Fruit fly (Drosophila melanogaster) whole organism, embryonic: ENCODE measurements around the gene CG42489.

Source experiments
- Aef1 ChIP-seq: fragments of 200-800 bp; sonication (Bioruptor generic); IDR thresholded peaks from 3 replicates; pipeline ENCODE4 v1.3.6; 2022; ENCODE audit warnings: missing biosample characterization, missing genetic modification characterization
- Atf-2 ChIP-seq: fragments of 200-800 bp; sonication (Bioruptor generic); optimal IDR thresholded peaks from 2 replicates; lab custom pipeline; 2016; ENCODE audit warnings: missing biosample characterization, missing genetic modification characterization
- Atf6 ChIP-seq: fragments of 200-800 bp; sonication (Bioruptor generic); IDR thresholded peaks from 2 replicates; pipeline ENCODE4 v1.3.6; 2022; ENCODE audit warnings: missing biosample characterization, missing genetic modification characterization
- B-H1 ChIP-seq: fragments of 200-800 bp; sonication (Bioruptor generic); IDR thresholded peaks from 3 replicates; pipeline ENCODE4 v1.3.6; 2022; ENCODE audit warnings: missing biosample characterization, missing genetic modification characterization
- CG10147 ChIP-seq: fragments of 200-800 bp; sonication (Bioruptor generic); optimal IDR thresholded peaks from 2 replicates; lab custom pipeline; 2019; ENCODE audit warnings: missing biosample characterization, mild to moderate bottlenecking, missing genetic modification characterization, moderate library complexity
- CG10321 ChIP-seq: fragments of 200-800 bp; sonication (Bioruptor generic); IDR thresholded peaks from 2 replicates; pipeline ENCODE4 v1.3.6; 2022; ENCODE audit warnings: missing biosample characterization, missing genetic modification characterization
- CG12155 ChIP-seq: fragments of 200-800 bp; sonication (Bioruptor generic); optimal IDR thresholded peaks from 3 replicates; lab custom pipeline; 2016; ENCODE audit warnings: missing biosample characterization, missing genetic modification characterization
- CG12391 ChIP-seq: fragments of 200-800 bp; sonication (Bioruptor generic); optimal IDR thresholded peaks from 3 replicates; lab custom pipeline; 2018; ENCODE audit warnings: missing biosample characterization, mild to moderate bottlenecking, missing genetic modification characterization, moderate library complexity
- CG13624 ChIP-seq: fragments of 200-800 bp; sonication (Bioruptor generic); optimal IDR thresholded peaks from 2 replicates; lab custom pipeline; 2016; ENCODE audit warnings: missing biosample characterization, missing genetic modification characterization
- CG14441 ChIP-seq: fragments of 200-800 bp; sonication (Bioruptor generic); IDR thresholded peaks from 2 replicates; pipeline ENCODE4 v1.3.6; 2022; ENCODE audit warnings: missing biosample characterization, missing genetic modification characterization
- CG17186 ChIP-seq: fragments of 200-800 bp; sonication (Bioruptor generic); optimal IDR thresholded peaks from 3 replicates; lab custom pipeline; 2017; ENCODE audit warnings: missing biosample characterization, missing genetic modification reagents, missing genetic modification characterization
- CG17829 ChIP-seq: fragments of 200-800 bp; optimal IDR thresholded peaks from 2 replicates; lab custom pipeline; 2019; ENCODE audit warnings: missing biosample characterization, mild to moderate bottlenecking, missing genetic modification characterization, moderate library complexity
- CG18619 ChIP-seq: fragments of 200-800 bp; sonication (Bioruptor generic); optimal IDR thresholded peaks from 3 replicates; lab custom pipeline; 2017; ENCODE audit warnings: missing biosample characterization, mild to moderate bottlenecking, missing genetic modification characterization
- CG31388 ChIP-seq: fragments of 200-800 bp; sonication (Bioruptor generic); optimal IDR thresholded peaks from 2 replicates; lab custom pipeline; 2016; ENCODE audit warnings: missing biosample characterization, missing genetic modification characterization
- CG32767 ChIP-seq: fragments of 200-800 bp; sonication (Bioruptor generic); IDR thresholded peaks from 2 replicates; pipeline ENCODE4 v1.3.6; 2022; ENCODE audit warnings: missing biosample characterization, missing genetic modification characterization
- CG3407 ChIP-seq: fragments of 200-800 bp; sonication (Bioruptor generic); optimal IDR thresholded peaks from 2 replicates; lab custom pipeline; 2018; ENCODE audit warnings: missing biosample characterization, mild to moderate bottlenecking, missing genetic modification characterization
- CG34224 ChIP-seq: fragments of 200-800 bp; sonication (Bioruptor generic); IDR thresholded peaks from 3 replicates; pipeline ENCODE4 v1.3.6; 2022; ENCODE audit warnings: missing biosample characterization, missing genetic modification characterization; ENCODE audit not compliant: partially characterized antibody
- CG34422 ChIP-seq: fragments of 200-800 bp; sonication (Bioruptor generic); IDR thresholded peaks from 3 replicates; pipeline ENCODE4 v1.3.6; 2022; ENCODE audit warnings: missing biosample characterization, missing genetic modification characterization
- CG6272 ChIP-seq: fragments of 200-800 bp; sonication (Bioruptor generic); IDR thresholded peaks from 2 replicates; pipeline ENCODE4 v1.3.6; 2022; ENCODE audit warnings: missing biosample characterization, missing genetic modification characterization
- CG8388 ChIP-seq: fragments of 200-800 bp; sonication (Bioruptor generic); optimal IDR thresholded peaks from 2 replicates; lab custom pipeline; 2019; ENCODE audit warnings: missing biosample characterization, mild to moderate bottlenecking, missing genetic modification characterization, moderate library complexity
- CHES-1-like ChIP-seq: fragments of 200-800 bp; sonication (Bioruptor generic); optimal IDR thresholded peaks from 2 replicates; lab custom pipeline; 2016; ENCODE audit warnings: missing biosample characterization, missing genetic modification characterization
- CrebB ChIP-seq: fragments of 200-800 bp; sonication (Bioruptor generic); optimal IDR thresholded peaks from 3 replicates; lab custom pipeline; 2018; ENCODE audit warnings: missing biosample characterization, mild to moderate bottlenecking, missing genetic modification characterization
- D19B ChIP-seq: fragments of 200-800 bp; sonication (Bioruptor generic); optimal IDR thresholded peaks from 2 replicates; lab custom pipeline; 2017; ENCODE audit warnings: missing biosample characterization, mild to moderate bottlenecking, missing genetic modification characterization
- Elba2 ChIP-seq: fragments of 200-800 bp; sonication (Bioruptor generic); optimal IDR thresholded peaks from 3 replicates; lab custom pipeline; 2016; ENCODE audit warnings: missing biosample characterization, missing genetic modification characterization
- Fer1 ChIP-seq: fragments of 200-800 bp; sonication (Bioruptor generic); optimal IDR thresholded peaks from 2 replicates; lab custom pipeline; 2017; ENCODE audit warnings: missing biosample characterization, mild to moderate bottlenecking, missing genetic modification characterization
- GATAe ChIP-seq: fragments of 200-800 bp; sonication (Bioruptor generic); conservative IDR thresholded peaks from 2 replicates; pipeline ENCODE4 v1.3.6; 2022; ENCODE audit warnings: missing biosample characterization, missing genetic modification characterization
- HLHmδ ChIP-seq: fragments of 200-800 bp; sonication (Bioruptor generic); optimal IDR thresholded peaks from 2 replicates; lab custom pipeline; 2018; ENCODE audit warnings: missing biosample characterization, mild to moderate bottlenecking, missing genetic modification characterization, moderate library complexity
- Hr78 ChIP-seq, 2 experiments: fragments of 200-800 bp in 1 of 2; fragments of >200 bp in 1 of 2; sonication (Bioruptor generic) in 1 of 2; optimal IDR thresholded peaks; 2 replicates each; lab custom pipeline; 2017 to 2019; ENCODE audit warnings: missing biosample characterization in 2 of 2, missing genetic modification characterization in 2 of 2, mild to moderate bottlenecking in 1 of 2, moderate library complexity in 1 of 2
- Lhr ChIP-seq: fragments of 200-800 bp; sonication (Bioruptor generic); optimal IDR thresholded peaks from 3 replicates; lab custom pipeline; 2017; ENCODE audit warnings: mild to moderate bottlenecking, missing biosample characterization, missing genetic modification reagents, missing genetic modification characterization
- Mrtf ChIP-seq: fragments of 200-800 bp; sonication (Bioruptor generic); IDR thresholded peaks from 3 replicates; pipeline ENCODE4 v1.3.6; 2022; ENCODE audit warnings: missing biosample characterization, missing genetic modification characterization
- NfI ChIP-seq: fragments of 200-800 bp; sonication (Bioruptor generic); optimal IDR thresholded peaks from 3 replicates; lab custom pipeline; 2018; ENCODE audit warnings: missing biosample characterization, mild to moderate bottlenecking, missing genetic modification characterization, moderate library complexity
- Ssrp ChIP-seq: fragments of 200-800 bp; sonication (Bioruptor generic); optimal IDR thresholded peaks from 2 replicates; lab custom pipeline; 2018; ENCODE audit warnings: missing biosample characterization, mild to moderate bottlenecking, missing genetic modification characterization, moderate library complexity
- az2 ChIP-seq: fragments of 200-800 bp; sonication (Bioruptor generic); optimal IDR thresholded peaks from 3 replicates; lab custom pipeline; 2016; ENCODE audit warnings: missing biosample characterization, missing genetic modification characterization
- ftz-f1 ChIP-seq: fragments of 200-800 bp; sonication (Bioruptor generic); optimal IDR thresholded peaks from 2 replicates; lab custom pipeline; 2016; ENCODE audit warnings: missing biosample characterization, missing genetic modification characterization
- gfzf ChIP-seq: fragments of 200-800 bp; sonication (Bioruptor generic); optimal IDR thresholded peaks from 2 replicates; lab custom pipeline; 2016; ENCODE audit warnings: missing biosample characterization, mild to moderate bottlenecking, missing genetic modification characterization, moderate library complexity
- grau ChIP-seq: fragments of 200-800 bp; optimal IDR thresholded peaks from 3 replicates; lab custom pipeline; 2019; ENCODE audit warnings: missing biosample characterization, mild to moderate bottlenecking, missing genetic modification characterization, moderate library complexity
- gro ChIP-seq: fragments of 200-800 bp; sonication (Bioruptor generic); optimal IDR thresholded peaks from 2 replicates; lab custom pipeline; 2016; ENCODE audit warnings: missing biosample characterization, missing genetic modification characterization
- insv ChIP-seq, 2 experiments: fragments of 200-800 bp; sonication (Bioruptor generic); optimal IDR thresholded peaks; 3 replicates each; lab custom pipeline; 2016 to 2018; ENCODE audit warnings: missing biosample characterization in 2 of 2, missing genetic modification characterization in 2 of 2
- lbe ChIP-seq: fragments of 200-800 bp; sonication (Bioruptor generic); optimal IDR thresholded peaks from 2 replicates; lab custom pipeline; 2016; ENCODE audit warnings: missing biosample characterization, mild to moderate bottlenecking, missing genetic modification characterization
- otp ChIP-seq: fragments of 200-800 bp; sonication (Bioruptor generic); IDR thresholded peaks from 3 replicates; pipeline ENCODE4, ENCODE4 v1.3.6; 2022; ENCODE audit warnings: missing biosample characterization, missing genetic modification characterization
- pb ChIP-seq: fragments of 200-800 bp; sonication (Bioruptor generic); optimal IDR thresholded peaks from 3 replicates; lab custom pipeline; 2016; ENCODE audit warnings: missing biosample characterization, missing genetic modification characterization
- pfk ChIP-seq: fragments of 200-800 bp; sonication (Bioruptor generic); optimal IDR thresholded peaks from 2 replicates; lab custom pipeline; 2018; ENCODE audit warnings: missing biosample characterization, mild to moderate bottlenecking, missing genetic modification characterization, moderate library complexity
- pho ChIP-seq: fragments of 200-800 bp; sonication (Bioruptor generic); optimal IDR thresholded peaks from 2 replicates; lab custom pipeline; 2016; ENCODE audit warnings: missing biosample characterization, missing genetic modification characterization
- pita ChIP-seq: fragments of 200-800 bp; sonication (Bioruptor generic); optimal IDR thresholded peaks from 2 replicates; lab custom pipeline; 2017; ENCODE audit warnings: missing biosample characterization, mild to moderate bottlenecking, missing genetic modification characterization
- prd ChIP-seq, 3 experiments: fragments of >200 bp in 2 of 3; fragments of 200-800 bp in 1 of 3; sonication (Bioruptor generic) in 1 of 3; optimal IDR thresholded peaks in 2 of 3; IDR thresholded peaks in 1 of 3; 2 replicates in 2 of 3; 3 replicates in 1 of 3; pipeline versions ENCODE4 v1.3.6 to Lab custom; 2017 to 2022; ENCODE audit warnings: missing biosample characterization in 1 of 3, missing genetic modification characterization in 1 of 3
- sens-2 ChIP-seq: fragments of 200-800 bp; sonication (Bioruptor generic); IDR thresholded peaks from 2 replicates; pipeline ENCODE4 v1.3.6; 2022; ENCODE audit warnings: missing biosample characterization, missing genetic modification characterization
- shn ChIP-seq: fragments of 200-800 bp; sonication (Bioruptor generic); optimal IDR thresholded peaks from 3 replicates; lab custom pipeline; 2016; ENCODE audit warnings: missing biosample characterization, missing genetic modification characterization
- vvl ChIP-seq: fragments of 200-800 bp; sonication (Bioruptor generic); IDR thresholded peaks from 2 replicates; pipeline ENCODE4 v1.3.6; 2022; ENCODE audit warnings: missing biosample characterization, missing genetic modification characterization
- z ChIP-seq: fragments of 200-800 bp; sonication (Bioruptor generic); IDR thresholded peaks from 3 replicates; pipeline ENCODE4 v1.3.6; 2022; ENCODE audit warnings: missing biosample characterization, missing genetic modification characterization

CG42489 gene

DNA sequence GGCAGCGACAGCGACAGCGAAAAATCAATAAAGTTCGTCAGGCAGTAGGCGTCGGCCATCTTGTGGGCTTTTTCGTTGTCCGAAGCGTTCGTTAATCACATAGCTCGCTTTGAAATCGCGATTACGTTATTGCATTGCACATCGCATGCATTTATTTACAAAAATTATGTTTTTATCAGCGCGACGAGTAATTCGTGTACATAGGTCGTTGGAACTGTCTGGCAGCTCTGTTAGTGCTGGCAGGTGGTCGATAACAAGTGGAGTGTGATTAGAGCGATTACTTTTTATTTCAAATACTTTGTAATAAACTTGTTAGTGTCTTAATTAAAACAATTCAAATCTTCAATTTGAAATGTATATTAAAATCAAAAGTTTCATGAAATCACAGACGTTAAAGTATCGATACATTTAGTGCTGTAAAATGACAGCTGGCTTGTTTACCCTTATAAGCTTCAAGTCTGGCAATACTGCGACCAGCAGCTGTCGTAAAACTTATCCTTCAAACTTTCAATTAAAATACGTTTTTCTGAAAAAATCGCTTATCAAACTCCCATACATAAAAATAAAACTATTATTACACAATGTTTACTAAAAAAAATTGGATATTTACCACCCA lies 9.2 kb upstream of the CG42489 start, which contains the start of gene CG8032 (continued):
- TF ChIP-seq CG34224 (GFP tag; lab: Robert Waterston, UW) (peak; percentile 76; the same call in 2 of the 3 replicates), NfI (GFP tag; lab: Kevin White, UChicago) (peak; percentile 50), CG10321 (GFP tag; lab: Robert Waterston, UW) (no peak), CG34422 (no peak), CG32767 (0 out of 2 replicates have a peak, but pooled peaks have one; percentile 14), z (GFP tag; lab: Robert Waterston, UW) (no peak), B-H1 (GFP tag; lab: Robert Waterston, UW) (no peak), CG18619 (GFP tag; lab: Kevin White, UChicago) (peak; percentile 22), pb (GFP tag; lab: Kevin White, UChicago) (no peak), Atf6 (peak; percentile 39; the same call in 1 of the 2 replicates), Hr78 (GFP tag; optimal IDR thresholded peaks at IDR 0.05; lab: Kevin White, UChicago) (peak in 1 of 2 experiments; percentile 11), CG31388 (GFP tag; lab: Kevin White, UChicago) (no peak), CHES-1-like (GFP tag; lab: Kevin White, UChicago) (no peak), Elba2 (GFP tag; lab: Kevin White, UChicago) (peak; percentile 22), CG10147 (GFP tag; lab: Kevin White, UChicago) (no peak), HLHmδ (GFP tag; lab: Kevin White, UChicago) (no peak), Ssrp (tag; lab: Kevin White, UChicago) (no peak), gfzf (peak; percentile 6), Aef1 (GFP tag; lab: Robert Waterston, UW) (no peak), CG3407 (GFP tag; lab: Kevin White, UChicago) (no peak), Fer1 (GFP tag; lab: Kevin White, UChicago) (no peak), gro (GFP tag; lab: Kevin White, UChicago) (peak; percentile 42), CG12391 (tag; lab: Kevin White, UChicago) (peak; percentile 74), GATAe (GFP tag; lab: Robert Waterston, UW) (no peak), CG13624 (GFP tag; lab: Kevin White, UChicago) (peak; percentile 57), CrebB (no peak), D19B (no peak), grau (tag; lab: Kevin White, UChicago) (peak; percentile 50), CG8388 (GFP tag; lab: Kevin White, UChicago) (peak; percentile 15), otp (no peak), Lhr (GFP tag; lab: Kevin White, UChicago) (peak; percentile 73), Mrtf (0 out of 3 replicates have a peak, but pooled peaks have one; percentile 36), shn (GFP tag; lab: Kevin White, UChicago) (peak; percentile 36), CG12155 (GFP tag; lab: Kevin White, UChicago) (peak; percentile 76), CG17829 (tag; lab: Kevin White, UChicago) (peak; percentile 52), CG6272 (no peak), insv (GFP tag; optimal IDR thresholded peaks at IDR 0.05; lab: Kevin White, UChicago) (peak in 1 of 2 experiments; percentile 12), ftz-f1 (peak; percentile 37), prd (optimal IDR thresholded peaks at IDR 0.05; lab: Kevin White, UChicago) (no peak), prd (GFP tag; IDR thresholded peaks at IDR 0.05; lab: Robert Waterston, UW) (peak; percentile 35; the same call in 1 of the 3 replicates), vvl (GFP tag; lab: Robert Waterston, UW) (no peak; the same call in 1 of the 2 replicates), CG14441 (GFP tag; lab: Robert Waterston, UW) (no peak), az2 (GFP tag; lab: Kevin White, UChicago) (peak; percentile 35), pho (GFP tag; lab: Kevin White, UChicago) (peak; percentile 20), Atf-2 (peak; percentile 28), sens-2 (GFP tag; lab: Robert Waterston, UW) (no peak), pfk (GFP tag; lab: Kevin White, UChicago) (no peak), lbe (GFP tag; lab: Kevin White, UChicago) (peak; percentile 16), pita (GFP tag; lab: Kevin White, UChicago) (no peak), CG17186 (GFP tag; lab: Kevin White, UChicago) (peak; percentile 44)
